Worm (Caenorhabditis elegans): Measurements from ENCODE around the gene nhr-53.
"Not testable (repeated sequence)": the region's sequence is repeated elsewhere in the genome, so short reads cannot be mapped to it uniquely, and the experiment has no call there.

nhr-53 gene

ce11 chrV:15673707-15674106 is 28.5 kb downstream of the nhr-53 start, which contains the start of gene nhr-51:
TSS of gene nhr-51 (plus strand) at chrV:15674007.
- no peak for TF ChIP-seq blmp-1 (tag; optimal IDR thresholded peaks at IDR 0.05)
- TF ChIP-seq sem-2 (GFP tag; optimal IDR thresholded peaks at IDR 0.05) = no peak

- TF ChIP-seq nhr-237, blmp-1, zip-8 (tag; optimal IDR thresholded peaks at IDR 0.05): not testable (repeated sequence)
Observed at ce11 chrV:15670139-15670538, 32.0 kb downstream of the nhr-53 start, which contains the start of gene K06B4.15. TSS of gene K06B4.15 (plus strand) at chrV:15670439.

ce11 chrV:15668870-15669269 is 33.3 kb downstream of the nhr-53 start, which contains the start of gene K06B4.4:
TSS of gene K06B4.4 (plus strand) at chrV:15669170.
- TF ChIP-seq unc-120 (tag; optimal IDR thresholded peaks at IDR 0.05; ENCODE audit: poor library complexity, severe bottlenecking) (no peak), lsy-2 (tag; optimal IDR thresholded peaks at IDR 0.05) (no peak), mab-5 (tag; optimal IDR thresholded peaks at IDR 0.05) (no peak), snpc-4 (tag; optimal IDR thresholded peaks at IDR 0.05) (no peak), pha-4 (tag; optimal IDR thresholded peaks at IDR 0.05) (no peak), elt-1 (tag; optimal IDR thresholded peaks at IDR 0.05; ENCODE audit: borderline replicate concordance, insufficient read depth) (no peak), bed-3 (GFP tag; optimal IDR thresholded peaks at IDR 0.05) (no peak), flh-1 (GFP tag; optimal IDR thresholded peaks at IDR 0.05) (no peak), mep-1 (tag; optimal IDR thresholded peaks at IDR 0.05) (no peak), ceh-83 (GFP tag; optimal IDR thresholded peaks at IDR 0.05) (no peak), ztf-11 (tag; optimal IDR thresholded peaks at IDR 0.05) (no peak), blmp-1 (tag; optimal IDR thresholded peaks at IDR 0.05) (no peak), ham-2 (GFP tag; optimal IDR thresholded peaks at IDR 0.05) (no peak), drap-1 (GFP tag; optimal IDR thresholded peaks at IDR 0.05) (no peak), M03D4.4 (tag; optimal IDR thresholded peaks at IDR 0.05) (no peak), nhr-76 (tag; optimal IDR thresholded peaks at IDR 0.05) (no peak), mls-2 (tag; optimal IDR thresholded peaks at IDR 0.05) (no peak), unc-39 (tag; optimal IDR thresholded peaks at IDR 0.05) (no peak)

- not testable (repeated sequence) for TF ChIP-seq mab-5 (tag; optimal IDR thresholded peaks at IDR 0.05); mls-2 (tag; optimal IDR thresholded peaks at IDR 0.05); lin-32 (GFP tag; optimal IDR thresholded peaks at IDR 0.05)
Observed at ce11 chrV:15668200-15668599, 34.0 kb downstream of the nhr-53 start, which contains the start of gene F53E4.1. TSS of gene F53E4.1 (minus strand) at chrV:15668300.

ce11 chrV:15666718-15667117 is 35.4 kb downstream of the nhr-53 start:
- no peak for TF ChIP-seq nhr-28 (tag; optimal IDR thresholded peaks at IDR 0.05)
- TF ChIP-seq drap-1 (GFP tag; optimal IDR thresholded peaks at IDR 0.05) = no peak
- no peak for TF ChIP-seq zip-8 (tag; optimal IDR thresholded peaks at IDR 0.05)
- TF ChIP-seq snpc-4 (tag; optimal IDR thresholded peaks at IDR 0.05) = no peak
- TF ChIP-seq flh-1 (GFP tag; optimal IDR thresholded peaks at IDR 0.05) = no peak
- no peak for TF ChIP-seq ceh-43 (GFP tag; optimal IDR thresholded peaks at IDR 0.05)
- no peak for TF ChIP-seq unc-62 (GFP tag; optimal IDR thresholded peaks at IDR 0.05)
- no peak for TF ChIP-seq sem-2 (GFP tag; optimal IDR thresholded peaks at IDR 0.05)
- no peak for TF ChIP-seq ceh-83 (GFP tag; optimal IDR thresholded peaks at IDR 0.05)
- no peak for TF ChIP-seq nhr-2 (tag; optimal IDR thresholded peaks at IDR 0.05)
- no peak for TF ChIP-seq mab-5 (tag; optimal IDR thresholded peaks at IDR 0.05)
- TF ChIP-seq elt-1 (tag; optimal IDR thresholded peaks at IDR 0.05; ENCODE audit: borderline replicate concordance, insufficient read depth) = no peak
- TF ChIP-seq lin-32 (GFP tag; optimal IDR thresholded peaks at IDR 0.05) = no peak
- TF ChIP-seq ceh-39 (tag; optimal IDR thresholded peaks at IDR 0.05) = no peak
- TF ChIP-seq ztf-11 (tag; optimal IDR thresholded peaks at IDR 0.05) = no peak
- no peak for TF ChIP-seq unc-120 (tag; optimal IDR thresholded peaks at IDR 0.05; ENCODE audit: poor library complexity, severe bottlenecking)
- TF ChIP-seq lsy-2 (tag; optimal IDR thresholded peaks at IDR 0.05) = no peak

- TF ChIP-seq pha-4 (tag; optimal IDR thresholded peaks at IDR 0.05) (no peak), unc-62 (GFP tag; optimal IDR thresholded peaks at IDR 0.05) (peak; percentile 68), hlh-1 (tag; optimal IDR thresholded peaks at IDR 0.05) (peak; percentile 9), elt-1 (tag; optimal IDR thresholded peaks at IDR 0.05; ENCODE audit: borderline replicate concordance, insufficient read depth) (peak; percentile 68)
Observed at ce11 chrV:15664053-15664661, 38.0 kb downstream of the nhr-53 start.

All from whole organism, mixed stage, embryonic.